Fruit fly (Drosophila melanogaster) whole organism, embryonic: Measurements from ENCODE around the gene CG5104.

ENCODE experiments used
- Antp ChIP-seq: fragments of 200-800 bp; sonication (Bioruptor generic); optimal IDR thresholded peaks from 3 replicates; lab custom pipeline; 2016; ENCODE audit warnings: missing biosample characterization, missing genetic modification characterization
- B-H2 ChIP-seq: fragments of 200-800 bp; sonication (Bioruptor generic); optimal IDR thresholded peaks from 2 replicates; lab custom pipeline; 2018; ENCODE audit warnings: missing biosample characterization, mild to moderate bottlenecking, missing genetic modification characterization
- C15 ChIP-seq: fragments of 200-800 bp; sonication (Bioruptor generic); IDR thresholded peaks from 3 replicates; pipeline ENCODE4 v1.3.6; 2022; ENCODE audit warnings: missing biosample characterization, missing genetic modification characterization
- CG11247 ChIP-seq: fragments of 200-800 bp; sonication (Bioruptor generic); IDR thresholded peaks from 2 replicates; pipeline ENCODE4 v1.3.6; 2022; ENCODE audit warnings: missing biosample characterization, missing genetic modification characterization
- CG12104 ChIP-seq: fragments of 200-800 bp; sonication (Bioruptor generic); optimal IDR thresholded peaks from 3 replicates; lab custom pipeline; 2016; ENCODE audit warnings: missing biosample characterization, missing genetic modification characterization
- CG12659 ChIP-seq: fragments of 200-800 bp; sonication (Bioruptor generic); optimal IDR thresholded peaks from 3 replicates; lab custom pipeline; 2017; ENCODE audit warnings: mild to moderate bottlenecking, missing biosample characterization, missing genetic modification reagents, missing genetic modification characterization
- CG14014 ChIP-seq: fragments of 200-800 bp; sonication (Bioruptor generic); IDR thresholded peaks from 2 replicates; pipeline ENCODE4 v1.3.6; 2022; ENCODE audit warnings: missing biosample characterization, missing genetic modification characterization
- CG1602 ChIP-seq: fragments of 200-800 bp; sonication (Bioruptor generic); optimal IDR thresholded peaks from 3 replicates; lab custom pipeline; 2016; ENCODE audit warnings: missing biosample characterization, missing genetic modification characterization
- CG17802 ChIP-seq: fragments of 200-800 bp; sonication (Bioruptor generic); optimal IDR thresholded peaks from 2 replicates; lab custom pipeline; 2018; ENCODE audit warnings: missing biosample characterization, mild to moderate bottlenecking, missing genetic modification characterization, moderate library complexity
- CG18476 ChIP-seq: fragments of 200-800 bp; sonication (Bioruptor generic); optimal IDR thresholded peaks from 2 replicates; lab custom pipeline; 2016; ENCODE audit warnings: missing biosample characterization, mild to moderate bottlenecking, missing genetic modification characterization
- CG3163 ChIP-seq: fragments of 200-800 bp; sonication (Bioruptor generic); optimal IDR thresholded peaks from 3 replicates; lab custom pipeline; 2016; ENCODE audit warnings: missing biosample characterization, missing genetic modification characterization
- CG4328 ChIP-seq: fragments of 200-800 bp; sonication (Bioruptor generic); optimal IDR thresholded peaks from 3 replicates; lab custom pipeline; 2017; ENCODE audit warnings: missing biosample characterization, missing genetic modification reagents, missing genetic modification characterization
- CG4360 ChIP-seq: fragments of 200-800 bp; sonication (Bioruptor generic); IDR thresholded peaks from 2 replicates; pipeline ENCODE4 v1.3.6; 2022; ENCODE audit warnings: missing biosample characterization, missing genetic modification characterization
- CG4617 ChIP-seq: fragments of 200-800 bp; sonication (Bioruptor generic); optimal IDR thresholded peaks from 3 replicates; lab custom pipeline; 2016; ENCODE audit warnings: missing biosample characterization, missing genetic modification characterization, borderline replicate concordance
- CG4707 ChIP-seq: fragments of 200-800 bp; sonication (Bioruptor generic); optimal IDR thresholded peaks from 2 replicates; lab custom pipeline; 2018; ENCODE audit warnings: missing biosample characterization, mild to moderate bottlenecking, missing genetic modification characterization, moderate library complexity
- CG5245 ChIP-seq: fragments of 200-800 bp; sonication (Bioruptor generic); optimal IDR thresholded peaks from 3 replicates; lab custom pipeline; 2016; ENCODE audit warnings: missing biosample characterization, missing genetic modification characterization
- CG6175 ChIP-seq: fragments of 200-800 bp; sonication (Bioruptor generic); IDR thresholded peaks from 3 replicates; pipeline ENCODE4 v1.3.6; 2022; ENCODE audit warnings: missing biosample characterization, missing genetic modification characterization
- CG6654 ChIP-seq: fragments of 200-800 bp; sonication (Bioruptor generic); optimal IDR thresholded peaks from 2 replicates; lab custom pipeline; 2017; ENCODE audit warnings: missing biosample characterization, mild to moderate bottlenecking, missing genetic modification characterization
- CG9609 ChIP-seq: fragments of 200-800 bp; sonication (Bioruptor generic); optimal IDR thresholded peaks from 3 replicates; lab custom pipeline; 2016; ENCODE audit warnings: missing biosample characterization, missing genetic modification characterization
- Dfd ChIP-seq, 2 experiments: fragments of >200 bp; optimal IDR thresholded peaks; 2 replicates each; lab custom pipeline; 2017; ENCODE audit warnings: missing biosample characterization in 2 of 2, missing genetic modification characterization in 2 of 2
- Dp ChIP-seq: fragments of 200-800 bp; sonication (Bioruptor generic); optimal IDR thresholded peaks from 2 replicates; lab custom pipeline; 2018; ENCODE audit warnings: missing biosample characterization, mild to moderate bottlenecking, missing genetic modification characterization, moderate library complexity
- Drgx ChIP-seq: fragments of 200-800 bp; sonication (Bioruptor generic); IDR thresholded peaks from 2 replicates; pipeline ENCODE4 v1.3.6; 2022; ENCODE audit warnings: missing biosample characterization, missing genetic modification characterization
- Ets97D ChIP-seq: fragments of 200-800 bp; sonication (Bioruptor generic); optimal IDR thresholded peaks from 3 replicates; lab custom pipeline; 2016; ENCODE audit warnings: missing biosample characterization, missing genetic modification characterization
- MESR4 ChIP-seq: fragments of 200-800 bp; sonication (Bioruptor generic); optimal IDR thresholded peaks from 2 replicates; lab custom pipeline; 2018; ENCODE audit warnings: missing biosample characterization, mild to moderate bottlenecking, missing genetic modification characterization, moderate library complexity
- MTF-1 ChIP-seq: fragments of 200-800 bp; sonication (Bioruptor generic); optimal IDR thresholded peaks from 2 replicates; lab custom pipeline; 2018; ENCODE audit warnings: missing biosample characterization, mild to moderate bottlenecking, missing genetic modification characterization, borderline replicate concordance
- Mrtf ChIP-seq: fragments of 200-800 bp; sonication (Bioruptor generic); IDR thresholded peaks from 3 replicates; pipeline ENCODE4 v1.3.6; 2022; ENCODE audit warnings: missing biosample characterization, missing genetic modification characterization
- NfI ChIP-seq: fragments of 200-800 bp; sonication (Bioruptor generic); optimal IDR thresholded peaks from 3 replicates; lab custom pipeline; 2018; ENCODE audit warnings: missing biosample characterization, mild to moderate bottlenecking, missing genetic modification characterization, moderate library complexity
- Poxn ChIP-seq: fragments of 200-800 bp; sonication (Bioruptor generic); IDR thresholded peaks from 2 replicates; pipeline ENCODE4 v1.3.6; 2022; ENCODE audit warnings: missing biosample characterization, missing genetic modification characterization
- Ssrp ChIP-seq: fragments of 200-800 bp; sonication (Bioruptor generic); optimal IDR thresholded peaks from 2 replicates; lab custom pipeline; 2018; ENCODE audit warnings: missing biosample characterization, mild to moderate bottlenecking, missing genetic modification characterization, moderate library complexity
- ac ChIP-seq: fragments of 200-800 bp; sonication (Bioruptor generic); optimal IDR thresholded peaks from 3 replicates; lab custom pipeline; 2017; ENCODE audit warnings: missing biosample characterization, mild to moderate bottlenecking, missing genetic modification characterization
- amos ChIP-seq: fragments of 200-800 bp; sonication (Bioruptor generic); IDR thresholded peaks from 2 replicates; pipeline ENCODE4 v1.3.6; 2022; ENCODE audit warnings: missing biosample characterization, missing genetic modification characterization; ENCODE audit not compliant: partially characterized antibody
- chn ChIP-seq: fragments of 200-800 bp; sonication (Bioruptor generic); optimal IDR thresholded peaks from 2 replicates; lab custom pipeline; 2016; ENCODE audit warnings: missing biosample characterization, missing genetic modification characterization
- cwo ChIP-seq: fragments of 200-800 bp; sonication (Bioruptor generic); optimal IDR thresholded peaks from 3 replicates; lab custom pipeline; 2017; ENCODE audit warnings: missing biosample characterization, missing genetic modification characterization, mild to moderate bottlenecking, moderate library complexity, missing genetic modification reagents
- fd102C ChIP-seq: fragments of 200-800 bp; sonication (Bioruptor generic); optimal IDR thresholded peaks from 2 replicates; lab custom pipeline; 2018; ENCODE audit warnings: missing biosample characterization, mild to moderate bottlenecking, missing genetic modification characterization, moderate library complexity
- fd64A ChIP-seq: fragments of 200-800 bp; sonication (Bioruptor generic); optimal IDR thresholded peaks from 3 replicates; lab custom pipeline; 2018; ENCODE audit warnings: missing biosample characterization, mild to moderate bottlenecking, missing genetic modification characterization
- gfzf ChIP-seq: fragments of 200-800 bp; sonication (Bioruptor generic); optimal IDR thresholded peaks from 2 replicates; lab custom pipeline; 2016; ENCODE audit warnings: missing biosample characterization, mild to moderate bottlenecking, missing genetic modification characterization, moderate library complexity
- hkb ChIP-seq, 2 experiments: fragments of 200-800 bp in 1 of 2; fragments of >200 bp in 1 of 2; sonication (Bioruptor generic) in 1 of 2; IDR thresholded peaks in 1 of 2; optimal IDR thresholded peaks in 1 of 2; 2 replicates each; pipeline versions ENCODE4 v1.3.6 to Lab custom; 2017 to 2022; ENCODE audit warnings: missing biosample characterization in 1 of 2, missing genetic modification characterization in 1 of 2
- hth ChIP-seq: fragments of >200 bp; optimal IDR thresholded peaks from 2 replicates; lab custom pipeline; 2017; ENCODE audit warnings: inconsistent platforms
- inv ChIP-seq: fragments of 200-800 bp; sonication (Bioruptor generic); IDR thresholded peaks from 2 replicates; pipeline ENCODE4 v1.3.6; 2022; ENCODE audit warnings: missing biosample characterization, missing genetic modification characterization; ENCODE audit not compliant: partially characterized antibody
- kni ChIP-seq: fragments of 200-800 bp; sonication (Bioruptor generic); optimal IDR thresholded peaks from 3 replicates; lab custom pipeline; 2017; ENCODE audit warnings: mild to moderate bottlenecking, missing biosample characterization, missing genetic modification reagents, missing genetic modification characterization
- knrl ChIP-seq: fragments of 200-800 bp; sonication (Bioruptor generic); IDR thresholded peaks from 3 replicates; pipeline ENCODE4 v1.3.6; 2022; ENCODE audit warnings: missing biosample characterization, missing genetic modification characterization; ENCODE audit not compliant: partially characterized antibody
- lbe ChIP-seq: fragments of 200-800 bp; sonication (Bioruptor generic); optimal IDR thresholded peaks from 2 replicates; lab custom pipeline; 2016; ENCODE audit warnings: missing biosample characterization, mild to moderate bottlenecking, missing genetic modification characterization
- lmd ChIP-seq: fragments of 200-800 bp; sonication (Bioruptor generic); IDR thresholded peaks from 2 replicates; pipeline ENCODE4 v1.3.6; 2022; ENCODE audit warnings: missing biosample characterization, missing genetic modification characterization
- sens-2 ChIP-seq: fragments of 200-800 bp; sonication (Bioruptor generic); IDR thresholded peaks from 2 replicates; pipeline ENCODE4 v1.3.6; 2022; ENCODE audit warnings: missing biosample characterization, missing genetic modification characterization
- toy ChIP-seq: fragments of 200-800 bp; sonication (Bioruptor generic); IDR thresholded peaks from 2 replicates; pipeline ENCODE4 v1.3.6; 2022; ENCODE audit warnings: missing biosample characterization, missing genetic modification characterization
- vfl ChIP-seq: fragments of 200-800 bp; sonication (Bioruptor generic); optimal IDR thresholded peaks from 2 replicates; lab custom pipeline; 2016; ENCODE audit warnings: missing biosample characterization, missing genetic modification characterization
- zfh1 ChIP-seq: fragments of 200-800 bp; sonication (Bioruptor generic); IDR thresholded peaks from 3 replicates; pipeline ENCODE4 v1.3.6; 2022; ENCODE audit warnings: missing biosample characterization, missing genetic modification characterization

Gene CG5104

DNA sequence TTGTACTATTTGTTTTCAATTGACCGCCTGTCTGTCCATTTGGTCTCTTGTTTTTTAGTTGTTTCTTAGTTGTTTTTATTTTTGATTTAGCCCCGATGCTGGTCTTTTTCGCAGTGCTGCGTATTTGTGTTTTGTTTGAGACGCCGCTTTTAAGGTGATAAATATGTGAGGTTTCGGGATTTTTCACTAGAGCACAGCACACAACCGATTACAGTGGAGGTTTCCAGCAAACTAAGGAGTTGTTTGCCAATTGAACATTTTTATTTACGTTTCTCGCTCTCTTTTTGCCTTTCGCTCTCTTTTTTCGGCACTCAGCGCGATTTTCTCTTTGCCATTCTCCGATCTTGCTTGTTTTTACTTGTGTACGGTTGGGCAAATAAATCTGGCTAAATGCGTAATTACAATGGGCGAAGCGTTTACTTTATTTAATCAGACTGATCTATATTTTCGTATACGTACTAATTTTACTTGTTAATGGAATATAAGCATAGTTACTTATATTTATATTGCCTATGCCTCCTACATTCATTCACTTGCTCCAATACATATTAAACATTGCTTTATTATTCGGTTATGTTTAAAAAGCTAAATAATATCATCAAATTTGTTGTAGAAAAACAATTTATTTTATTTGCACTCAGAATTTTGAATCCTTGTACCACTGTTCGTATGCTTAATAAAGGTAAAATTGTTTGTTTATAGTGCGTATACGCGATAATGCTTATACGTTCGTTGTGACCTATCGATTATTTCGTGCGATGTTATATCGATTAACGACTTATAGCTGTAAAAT, 19.6 kb downstream of the CG5104 start, which contains the start of gene Rcd2 (continued):
- TF ChIP-seq CG4360 (GFP tag; lab: Robert Waterston, UW) = no peak
- TF ChIP-seq CG1602 = peak; percentile 35
- TF ChIP-seq knrl (GFP tag; lab: Robert Waterston, UW) = peak; percentile 86
- TF ChIP-seq lbe (GFP tag; lab: Kevin White, UChicago) = no peak
- peak; percentile 33 for TF ChIP-seq ac (GFP tag; lab: Kevin White, UChicago)
- no peak for TF ChIP-seq Poxn (GFP tag; lab: Robert Waterston, UW)
- TF ChIP-seq CG6654 (GFP tag; lab: Kevin White, UChicago) = peak; percentile 11
- TF ChIP-seq CG14014 (GFP tag; lab: Robert Waterston, UW) = peak; percentile 81
- no peak for TF ChIP-seq kni (GFP tag; lab: Kevin White, UChicago)
- TF ChIP-seq Dp (GFP tag; lab: Kevin White, UChicago) = no peak
- TF ChIP-seq vfl (GFP tag; lab: Kevin White, UChicago) = peak; percentile 30
- TF ChIP-seq fd102C (GFP tag; lab: Kevin White, UChicago) = peak; percentile 57
- TF ChIP-seq CG17802 = no peak
- peak; percentile 67 for TF ChIP-seq CG18476 (GFP tag; lab: Kevin White, UChicago)
- TF ChIP-seq CG4328 (GFP tag; lab: Kevin White, UChicago) = peak; percentile 86
- TF ChIP-seq CG4707 (GFP tag; lab: Kevin White, UChicago) = peak; percentile 58
- TF ChIP-seq Mrtf (GFP tag; lab: Robert Waterston, UW) = peak; percentile 57; the same call in 1 of the 3 replicates
- TF ChIP-seq hth = no peak
- TF ChIP-seq B-H2 (GFP tag; lab: Kevin White, UChicago) = peak; percentile 82
- TF ChIP-seq fd64A (GFP tag; lab: Kevin White, UChicago) = no peak
- TF ChIP-seq hkb (optimal IDR thresholded peaks at IDR 0.05; lab: Kevin White, UChicago) = no peak
- peak; percentile 89 for TF ChIP-seq hkb (GFP tag; IDR thresholded peaks at IDR 0.05; lab: Robert Waterston, UW)
- TF ChIP-seq MTF-1 (GFP tag; lab: Kevin White, UChicago) = peak; percentile 55
- peak; percentile 82 for TF ChIP-seq NfI (GFP tag; lab: Kevin White, UChicago)
- peak; percentile 73 for TF ChIP-seq toy (GFP tag; lab: Robert Waterston, UW)
- peak; percentile 43; the same call in 1 of the 3 replicates for TF ChIP-seq CG6175 (GFP tag; lab: Robert Waterston, UW)
- TF ChIP-seq CG12104 = peak; percentile 46
- no peak for TF ChIP-seq CG4617
- 0 out of 2 replicates have a peak, but pooled peaks have one; percentile 11 for TF ChIP-seq sens-2 (GFP tag; lab: Robert Waterston, UW)
- no peak for TF ChIP-seq gfzf (GFP tag; lab: Kevin White, UChicago)
- TF ChIP-seq CG3163 (GFP tag; lab: Kevin White, UChicago) = peak; percentile 93
- peak; percentile 74 for TF ChIP-seq lmd (GFP tag; lab: Robert Waterston, UW)
- peak; percentile 74 for TF ChIP-seq inv (GFP tag; lab: Robert Waterston, UW)
- no peak for TF ChIP-seq MESR4
- TF ChIP-seq Ets97D (GFP tag; lab: Kevin White, UChicago) = peak; percentile 60
- peak; percentile 85 for TF ChIP-seq cwo (GFP tag; lab: Kevin White, UChicago)
- peak; percentile 6 for TF ChIP-seq CG5245
- TF ChIP-seq amos (GFP tag; lab: Robert Waterston, UW) = peak; percentile 94; the same call in 1 of the 2 replicates
- TF ChIP-seq C15 (GFP tag; lab: Robert Waterston, UW) = 0 out of 3 replicates have a peak, but pooled peaks have one; percentile 28
- TF ChIP-seq zfh1 (GFP tag; lab: Robert Waterston, UW) = peak; percentile 59; the same call in 1 of the 3 replicates
- TF ChIP-seq CG12659 (GFP tag; lab: Kevin White, UChicago) = peak; percentile 95
- peak; percentile 35 for TF ChIP-seq chn
- TF ChIP-seq Dfd (GFP tag; optimal IDR thresholded peaks at IDR 0.05; lab: Kevin White, UChicago) = no peak
- peak; percentile 35 for TF ChIP-seq CG9609 (GFP tag; lab: Kevin White, UChicago)
- peak; percentile 78 for TF ChIP-seq Drgx (GFP tag; lab: Robert Waterston, UW)
- peak; percentile 52 for TF ChIP-seq Ssrp (tag; lab: Kevin White, UChicago)
- TF ChIP-seq CG11247 (GFP tag; lab: Robert Waterston, UW) = peak; percentile 66; the same call in 1 of the 2 replicates
- TF ChIP-seq Antp (GFP tag; lab: Kevin White, UChicago) = peak; percentile 22
